Fruit fly (Drosophila melanogaster) whole organism, embryonic: Measurements from ENCODE around the gene Oatp26F.
A peak's percentile ranks its signal among the peaks of the same experiment; 100 is the strongest.

ENCODE experiments used
- Atf-2 ChIP-seq: fragments of 200-800 bp; sonication (Bioruptor generic); optimal IDR thresholded peaks from 2 replicates; lab custom pipeline; 2016; ENCODE audit warnings: missing biosample characterization, missing genetic modification characterization
- BtbVII ChIP-seq: fragments of 200-800 bp; sonication (Bioruptor generic); optimal IDR thresholded peaks from 3 replicates; lab custom pipeline; 2017; ENCODE audit warnings: missing biosample characterization, mild to moderate bottlenecking, missing genetic modification characterization
- CG10209 ChIP-seq: fragments of 200-800 bp; sonication (Bioruptor generic); optimal IDR thresholded peaks from 3 replicates; lab custom pipeline; 2017; ENCODE audit warnings: missing biosample characterization, mild to moderate bottlenecking, missing genetic modification characterization, missing genetic modification reagents
- CG11085 ChIP-seq: fragments of 200-800 bp; sonication (Bioruptor generic); IDR thresholded peaks from 2 replicates; pipeline ENCODE4 v1.3.6; 2022; ENCODE audit warnings: missing biosample characterization, missing genetic modification characterization
- CG11560 ChIP-seq: fragments of 200-800 bp; sonication (Bioruptor generic); IDR thresholded peaks from 3 replicates; pipeline ENCODE4 v1.3.6; 2022; ENCODE audit warnings: missing biosample characterization, missing genetic modification characterization
- CG11695 ChIP-seq: fragments of 200-800 bp; sonication (Bioruptor generic); IDR thresholded peaks from 3 replicates; pipeline ENCODE4 v1.3.6; 2022; ENCODE audit warnings: missing biosample characterization, missing genetic modification characterization
- CG11696 ChIP-seq: fragments of 200-800 bp; sonication (Bioruptor generic); IDR thresholded peaks from 2 replicates; pipeline ENCODE4 v1.3.6; 2022; ENCODE audit warnings: missing biosample characterization, missing genetic modification characterization
- CG1529 ChIP-seq: fragments of 200-800 bp; sonication (Bioruptor generic); optimal IDR thresholded peaks from 3 replicates; lab custom pipeline; 2018; ENCODE audit warnings: missing biosample characterization, missing genetic modification characterization
- CG15696 ChIP-seq: fragments of 200-800 bp; sonication (Bioruptor generic); optimal IDR thresholded peaks from 2 replicates; lab custom pipeline; 2019; ENCODE audit warnings: missing biosample characterization, mild to moderate bottlenecking, missing genetic modification characterization, moderate library complexity
- CG1602 ChIP-seq: fragments of 200-800 bp; sonication (Bioruptor generic); optimal IDR thresholded peaks from 3 replicates; lab custom pipeline; 2016; ENCODE audit warnings: missing biosample characterization, missing genetic modification characterization
- CG16813 ChIP-seq: fragments of 200-800 bp; sonication (Bioruptor generic); IDR thresholded peaks from 3 replicates; pipeline ENCODE4 v1.3.6; 2022; ENCODE audit warnings: missing biosample characterization, missing genetic modification characterization; ENCODE audit not compliant: partially characterized antibody
- CG17328 ChIP-seq: fragments of 200-800 bp; sonication (Bioruptor generic); IDR thresholded peaks from 2 replicates; pipeline ENCODE4 v1.3.6; 2022; ENCODE audit warnings: missing biosample characterization, missing genetic modification characterization
- CG17359 ChIP-seq: fragments of 200-800 bp; sonication (Bioruptor generic); optimal IDR thresholded peaks from 3 replicates; lab custom pipeline; 2018; ENCODE audit warnings: missing biosample characterization, mild to moderate bottlenecking, missing genetic modification characterization, moderate library complexity
- CG2120 ChIP-seq: fragments of 200-800 bp; sonication (Bioruptor generic); optimal IDR thresholded peaks from 3 replicates; lab custom pipeline; 2016; ENCODE audit warnings: missing biosample characterization, missing genetic modification characterization
- CG4360 ChIP-seq: fragments of 200-800 bp; sonication (Bioruptor generic); IDR thresholded peaks from 2 replicates; pipeline ENCODE4 v1.3.6; 2022; ENCODE audit warnings: missing biosample characterization, missing genetic modification characterization
- CG4424 ChIP-seq: fragments of 200-800 bp; sonication (Bioruptor generic); optimal IDR thresholded peaks from 3 replicates; lab custom pipeline; 2016; ENCODE audit warnings: missing biosample characterization, missing genetic modification characterization
- CG4820 ChIP-seq: fragments of 200-800 bp; sonication (Bioruptor generic); optimal IDR thresholded peaks from 3 replicates; lab custom pipeline; 2016; ENCODE audit warnings: missing biosample characterization, missing genetic modification characterization
- CG9932 ChIP-seq: fragments of 200-800 bp; sonication (Bioruptor generic); IDR thresholded peaks from 2 replicates; pipeline ENCODE4 v1.3.6; 2022; ENCODE audit warnings: missing biosample characterization, missing genetic modification characterization
- CTCF ChIP-seq: fragments of 200-800 bp; sonication (Bioruptor generic); optimal IDR thresholded peaks from 2 replicates; lab custom pipeline; 2017; ENCODE audit warnings: missing biosample characterization, mild to moderate bottlenecking, missing genetic modification characterization, moderate library complexity
- Camta ChIP-seq: fragments of 200-800 bp; sonication (Bioruptor generic); optimal IDR thresholded peaks from 2 replicates; lab custom pipeline; 2016; ENCODE audit warnings: missing biosample characterization, missing genetic modification characterization
- D19B ChIP-seq: fragments of 200-800 bp; sonication (Bioruptor generic); optimal IDR thresholded peaks from 2 replicates; lab custom pipeline; 2017; ENCODE audit warnings: missing biosample characterization, mild to moderate bottlenecking, missing genetic modification characterization
- ERR ChIP-seq: fragments of 200-800 bp; sonication (Bioruptor generic); optimal IDR thresholded peaks from 2 replicates; lab custom pipeline; 2016; ENCODE audit warnings: missing biosample characterization, missing genetic modification characterization
- Hr78 ChIP-seq, 2 experiments: fragments of 200-800 bp in 1 of 2; fragments of >200 bp in 1 of 2; sonication (Bioruptor generic) in 1 of 2; optimal IDR thresholded peaks; 2 replicates each; lab custom pipeline; 2017 to 2019; ENCODE audit warnings: missing biosample characterization in 2 of 2, missing genetic modification characterization in 2 of 2, mild to moderate bottlenecking in 1 of 2, moderate library complexity in 1 of 2
- Max ChIP-seq: fragments of 200-800 bp; sonication (Bioruptor generic); optimal IDR thresholded peaks from 2 replicates; lab custom pipeline; 2016; ENCODE audit warnings: missing biosample characterization, mild to moderate bottlenecking, missing genetic modification characterization
- Meics ChIP-seq: fragments of 200-800 bp; sonication (Bioruptor generic); optimal IDR thresholded peaks from 2 replicates; lab custom pipeline; 2017; ENCODE audit warnings: missing biosample characterization, mild to moderate bottlenecking, missing genetic modification characterization
- Mrtf ChIP-seq: fragments of 200-800 bp; sonication (Bioruptor generic); IDR thresholded peaks from 3 replicates; pipeline ENCODE4 v1.3.6; 2022; ENCODE audit warnings: missing biosample characterization, missing genetic modification characterization
- Myb ChIP-seq: fragments of 200-800 bp; sonication (Bioruptor generic); optimal IDR thresholded peaks from 2 replicates; lab custom pipeline; 2016; ENCODE audit warnings: missing biosample characterization, missing genetic modification characterization
- Neu2 ChIP-seq: fragments of 200-800 bp; sonication (Bioruptor generic); optimal IDR thresholded peaks from 3 replicates; lab custom pipeline; 2016; ENCODE audit warnings: missing biosample characterization, missing genetic modification characterization, borderline replicate concordance
- Nf-YB ChIP-seq: fragments of 200-800 bp; sonication (Bioruptor generic); optimal IDR thresholded peaks from 3 replicates; lab custom pipeline; 2019; ENCODE audit warnings: missing biosample characterization, mild to moderate bottlenecking, missing genetic modification characterization, moderate library complexity
- Opbp ChIP-seq: fragments of 200-800 bp; sonication (Bioruptor generic); IDR thresholded peaks from 3 replicates; pipeline ENCODE4 v1.3.6; 2022; ENCODE audit warnings: missing biosample characterization, missing genetic modification characterization; ENCODE audit not compliant: partially characterized antibody
- Rfx ChIP-seq: fragments of 200-800 bp; sonication (Bioruptor generic); IDR thresholded peaks from 2 replicates; pipeline ENCODE4 v1.3.6; 2022; ENCODE audit warnings: missing biosample characterization, missing genetic modification characterization
- ara ChIP-seq: fragments of 200-800 bp; sonication (Bioruptor generic); IDR thresholded peaks from 2 replicates; pipeline ENCODE4 v1.3.6; 2022; ENCODE audit warnings: missing biosample characterization, missing genetic modification characterization
- bbx ChIP-seq: fragments of 200-800 bp; sonication (Bioruptor generic); IDR thresholded peaks from 2 replicates; pipeline ENCODE4 v1.3.6; 2022; ENCODE audit warnings: missing biosample characterization, missing genetic modification characterization; ENCODE audit not compliant: partially characterized antibody
- btn ChIP-seq: fragments of 200-800 bp; sonication (Bioruptor generic); optimal IDR thresholded peaks from 2 replicates; lab custom pipeline; 2016; ENCODE audit warnings: missing biosample characterization, missing genetic modification characterization
- cwo ChIP-seq: fragments of 200-800 bp; sonication (Bioruptor generic); optimal IDR thresholded peaks from 3 replicates; lab custom pipeline; 2017; ENCODE audit warnings: missing biosample characterization, missing genetic modification characterization, mild to moderate bottlenecking, moderate library complexity, missing genetic modification reagents
- en ChIP-seq: fragments of 200-800 bp; sonication (Bioruptor generic); optimal IDR thresholded peaks from 2 replicates; lab custom pipeline; 2016; ENCODE audit warnings: missing biosample characterization, missing genetic modification characterization
- fd96Cb ChIP-seq: fragments of 200-800 bp; sonication (Bioruptor generic); optimal IDR thresholded peaks from 2 replicates; lab custom pipeline; 2018; ENCODE audit warnings: missing biosample characterization, mild to moderate bottlenecking, missing genetic modification characterization, moderate library complexity
- gcm2 ChIP-seq: fragments of 200-800 bp; sonication (Bioruptor generic); optimal IDR thresholded peaks from 2 replicates; lab custom pipeline; 2016; ENCODE audit warnings: missing biosample characterization, missing genetic modification characterization
- ken ChIP-seq: fragments of 200-800 bp; sonication (Bioruptor generic); IDR thresholded peaks from 3 replicates; pipeline ENCODE4 v1.3.6; 2022; ENCODE audit warnings: missing biosample characterization, missing genetic modification characterization
- knrl ChIP-seq: fragments of 200-800 bp; sonication (Bioruptor generic); IDR thresholded peaks from 3 replicates; pipeline ENCODE4 v1.3.6; 2022; ENCODE audit warnings: missing biosample characterization, missing genetic modification characterization; ENCODE audit not compliant: partially characterized antibody
- lov ChIP-seq, 2 experiments: fragments of 200-800 bp in 1 of 2; fragments of >200 bp in 1 of 2; sonication (Bioruptor generic) in 1 of 2; IDR thresholded peaks in 1 of 2; optimal IDR thresholded peaks in 1 of 2; 2 replicates in 1 of 2; 3 replicates in 1 of 2; pipeline versions ENCODE4 v1.3.6 to Lab custom; 2017 to 2022; ENCODE audit warnings: missing biosample characterization in 1 of 2, missing genetic modification characterization in 1 of 2
- nmo ChIP-seq: fragments of 200-800 bp; sonication (Bioruptor generic); optimal IDR thresholded peaks from 2 replicates; lab custom pipeline; 2018; ENCODE audit warnings: missing biosample characterization, mild to moderate bottlenecking, missing genetic modification characterization, moderate library complexity
- sc ChIP-seq, 3 experiments: fragments of >200 bp in 2 of 3; fragments of 200-800 bp in 1 of 3; sonication (Bioruptor generic) in 1 of 3; optimal IDR thresholded peaks; 2 replicates in 2 of 3; 3 replicates in 1 of 3; lab custom pipeline; 2017; ENCODE audit warnings: mild to moderate bottlenecking in 1 of 3, missing biosample characterization in 1 of 3, missing genetic modification characterization in 1 of 3, missing genetic modification reagents in 1 of 3
- sima ChIP-seq: fragments of 200-800 bp; sonication (Bioruptor generic); optimal IDR thresholded peaks from 2 replicates; lab custom pipeline; 2016; ENCODE audit warnings: missing biosample characterization, missing genetic modification characterization
- sqz ChIP-seq: fragments of 200-800 bp; sonication (Bioruptor generic); optimal IDR thresholded peaks from 3 replicates; lab custom pipeline; 2018; ENCODE audit warnings: missing biosample characterization, mild to moderate bottlenecking, missing genetic modification characterization
- sug ChIP-seq: fragments of 200-800 bp; optimal IDR thresholded peaks from 2 replicates; lab custom pipeline; 2019; ENCODE audit warnings: missing biosample characterization, mild to moderate bottlenecking, missing genetic modification characterization, moderate library complexity
- vnd ChIP-seq: fragments of 200-800 bp; sonication (Bioruptor generic); IDR thresholded peaks from 3 replicates; pipeline ENCODE4 v1.3.6; 2022; ENCODE audit warnings: missing biosample characterization, missing genetic modification characterization; ENCODE audit not compliant: partially characterized antibody

The Oatp26F gene

DNA sequence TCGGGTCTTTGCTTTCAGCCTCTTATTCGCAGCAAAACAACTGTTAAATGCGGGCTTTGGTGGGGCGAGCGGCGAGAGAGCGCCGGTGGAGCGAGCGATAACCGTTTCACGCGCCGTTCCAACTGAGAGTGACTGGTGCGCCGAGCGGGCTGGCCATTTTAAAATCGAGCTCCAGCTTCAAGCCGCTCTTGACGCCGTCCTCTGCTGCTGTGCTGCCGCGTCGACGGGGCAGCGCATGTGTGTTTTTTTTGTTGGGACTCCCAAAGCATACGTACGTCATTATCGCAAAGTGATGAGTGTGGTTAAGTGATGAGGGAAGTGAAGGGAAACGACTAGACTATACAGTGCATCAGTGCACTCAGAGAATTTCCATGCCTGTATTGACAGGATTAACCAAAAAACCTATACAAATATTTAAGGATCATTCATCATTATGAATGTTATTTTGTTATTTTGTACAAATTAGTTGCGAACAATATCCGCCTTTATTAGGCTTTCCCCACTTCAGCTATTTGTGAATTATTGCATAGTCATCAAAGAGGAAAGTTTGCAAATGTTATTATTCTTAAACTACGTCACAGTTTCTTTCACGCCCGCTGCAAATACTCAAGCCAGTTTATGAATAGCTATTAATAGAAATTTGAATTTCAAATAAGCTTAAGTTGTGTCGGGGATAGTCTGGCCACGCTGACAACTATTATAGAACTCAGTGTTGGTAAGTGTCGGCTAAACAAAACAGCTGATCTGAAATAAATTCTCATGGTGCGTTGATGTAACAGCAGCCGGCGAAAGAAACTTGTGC lies 41.2 kb upstream of the Oatp26F start, which contains the start of gene Spn27A (continued):
- TF ChIP-seq btn (peak; percentile 1), ken (GFP tag; lab: Robert Waterston, UW) (peak; percentile 50; the same call in 2 of the 3 replicates), vnd (no peak), nmo (GFP tag; lab: Kevin White, UChicago) (peak; percentile 77), CG11695 (GFP tag; lab: Robert Waterston, UW) (0 out of 3 replicates have a peak, but pooled peaks have one; percentile 19), ERR (GFP tag; lab: Kevin White, UChicago) (peak; percentile 19), Rfx (GFP tag; lab: Robert Waterston, UW) (peak; percentile 25; the same call in 1 of the 2 replicates), bbx (GFP tag; lab: Robert Waterston, UW) (0 out of 2 replicates have a peak, but pooled peaks have one; percentile 25), Max (GFP tag; lab: Kevin White, UChicago) (peak; percentile 66), Myb (peak; percentile 79), Mrtf (GFP tag; lab: Robert Waterston, UW) (peak; percentile 24; the same call in 1 of the 3 replicates), knrl (GFP tag; lab: Robert Waterston, UW) (no peak), en (peak; percentile 19), CG4360 (GFP tag; lab: Robert Waterston, UW) (peak; percentile 5; the same call in 1 of the 2 replicates), CG11560 (tag; lab: Robert Waterston, UW) (no peak), CG17359 (tag; lab: Kevin White, UChicago) (peak; percentile 70), sc (optimal IDR thresholded peaks at IDR 0.05; lab: Kevin White, UChicago) (no peak), sc (GFP tag; optimal IDR thresholded peaks at IDR 0.05; lab: Kevin White, UChicago) (peak; percentile 49), CG10209 (GFP tag; lab: Kevin White, UChicago) (peak; percentile 56), CG2120 (peak; percentile 76), CG1602 (peak; percentile 46), CG11085 (GFP tag; lab: Robert Waterston, UW) (no peak), cwo (GFP tag; lab: Kevin White, UChicago) (peak; percentile 9), Neu2 (GFP tag; lab: Kevin White, UChicago) (no peak), Opbp (GFP tag; lab: Robert Waterston, UW) (0 out of 3 replicates have a peak, but pooled peaks have one; percentile 41), D19B (GFP tag; lab: Kevin White, UChicago) (peak; percentile 40), CG17328 (GFP tag; lab: Robert Waterston, UW) (peak; percentile 39; the same call in 1 of the 2 replicates), Camta (peak; percentile 71), gcm2 (GFP tag; lab: Kevin White, UChicago) (no peak), Atf-2 (GFP tag; lab: Kevin White, UChicago) (peak; percentile 32), Nf-YB (GFP tag; lab: Kevin White, UChicago) (peak; percentile 2), ara (GFP tag; lab: Robert Waterston, UW) (peak; percentile 8; the same call in 1 of the 2 replicates), CG11696 (GFP tag; lab: Robert Waterston, UW) (no peak), sug (tag; lab: Kevin White, UChicago) (peak; percentile 2), CG1529 (peak; percentile 53), lov (optimal IDR thresholded peaks at IDR 0.05; lab: Kevin White, UChicago) (no peak), lov (GFP tag; IDR thresholded peaks at IDR 0.05; lab: Robert Waterston, UW) (no peak), Meics (GFP tag; lab: Kevin White, UChicago) (no peak), CG16813 (GFP tag; lab: Robert Waterston, UW) (no peak), sqz (GFP tag; lab: Kevin White, UChicago) (peak; percentile 78), CG15696 (tag; lab: Kevin White, UChicago) (no peak), CG4424 (GFP tag; lab: Kevin White, UChicago) (peak; percentile 57), sima (GFP tag; lab: Kevin White, UChicago) (no peak), CTCF (GFP tag; lab: Kevin White, UChicago) (peak; percentile 31), fd96Cb (tag; lab: Kevin White, UChicago) (peak; percentile 59), Hr78 (GFP tag; optimal IDR thresholded peaks at IDR 0.05; lab: Kevin White, UChicago) (no peak), CG9932 (peak; percentile 42; the same call in 1 of the 2 replicates), CG4820 (GFP tag; lab: Kevin White, UChicago) (peak; percentile 55), BtbVII (GFP tag; lab: Kevin White, UChicago) (peak; percentile 64)
